Worm (Caenorhabditis elegans) whole organism, L3 larva: Measurements from ENCODE around the gene pps-1.

Source experiments
- ZK546.5 ChIP-seq: sonication (generic microtip); optimal IDR thresholded peaks from 2 replicates; lab custom pipeline; 2017; ENCODE audit warnings: missing biosample characterization, missing genetic modification characterization
- ama-1 ChIP-seq: fragments of 150-350 bp; optimal IDR thresholded peaks from 2 replicates; lab custom pipeline; 2018
- ceh-28 ChIP-seq: fragments of 150-350 bp; optimal IDR thresholded peaks from 2 replicates; lab custom pipeline; 2014; ENCODE audit warnings: missing biosample characterization, missing genetic modification reagents, missing genetic modification characterization
- ceh-9 ChIP-seq: sonication (generic microtip); optimal IDR thresholded peaks from 2 replicates; lab custom pipeline; 2018; ENCODE audit warnings: missing biosample characterization, missing genetic modification characterization
- egl-5 ChIP-seq: fragments of 150-350 bp; optimal IDR thresholded peaks from 2 replicates; lab custom pipeline; 2017; ENCODE audit warnings: missing biosample characterization, missing genetic modification reagents, missing genetic modification characterization, inconsistent platforms
- elt-2 ChIP-seq: sonication (generic microtip); optimal IDR thresholded peaks from 2 replicates; lab custom pipeline; 2016; ENCODE audit warnings: missing genetic modification reagents, mild to moderate bottlenecking, missing genetic modification characterization, missing compliant biosample characterization
- eor-1 ChIP-seq, 2 experiments: fragments of 150-350 bp; optimal IDR thresholded peaks; 2 replicates each; lab custom pipeline; 2014 to 2018; ENCODE audit warnings: missing biosample characterization in 2 of 2, missing genetic modification characterization in 2 of 2
- fkh-2 ChIP-seq: fragments of 150-350 bp; optimal IDR thresholded peaks from 2 replicates; lab custom pipeline; 2014; ENCODE audit warnings: missing biosample characterization, missing genetic modification reagents, missing genetic modification characterization
- fos-1 ChIP-seq: fragments of 150-350 bp; optimal IDR thresholded peaks from 2 replicates; lab custom pipeline; 2014; ENCODE audit warnings: missing biosample characterization, missing genetic modification characterization
- jun-1 ChIP-seq: fragments of 150-350 bp; optimal IDR thresholded peaks from 2 replicates; lab custom pipeline; 2014; ENCODE audit warnings: missing biosample characterization, missing genetic modification reagents, missing genetic modification characterization
- lin-15B ChIP-seq: fragments of 150-350 bp; optimal IDR thresholded peaks from 2 replicates; lab custom pipeline; 2014; ENCODE audit warnings: missing biosample characterization, missing genetic modification characterization
- lin-39 ChIP-seq: fragments of 150-350 bp; optimal IDR thresholded peaks from 2 replicates; lab custom pipeline; 2018; ENCODE audit warnings: missing biosample characterization, missing genetic modification reagents, missing genetic modification characterization
- mdl-1 ChIP-seq: fragments of 150-350 bp; optimal IDR thresholded peaks from 2 replicates; lab custom pipeline; 2014; ENCODE audit warnings: missing biosample characterization, missing genetic modification characterization
- mml-1 ChIP-seq: fragments of 150-350 bp; sonication (generic microtip); optimal IDR thresholded peaks from 3 replicates; lab custom pipeline; 2014; ENCODE audit warnings: missing biosample characterization, missing genetic modification characterization
- nfya-1 ChIP-seq: sonication (generic microtip); optimal IDR thresholded peaks from 2 replicates; lab custom pipeline; 2017; ENCODE audit warnings: missing genetic modification characterization, mild to moderate bottlenecking, missing compliant biosample characterization, antibody characterized with exemption, moderate library complexity; ENCODE audit not compliant: insufficient read depth
- nhr-237 ChIP-seq: fragments of 150-350 bp; optimal IDR thresholded peaks from 2 replicates; lab custom pipeline; 2014; ENCODE audit warnings: missing biosample characterization, missing genetic modification characterization
- nhr-43 ChIP-seq: sonication (generic microtip); optimal IDR thresholded peaks from 2 replicates; lab custom pipeline; 2016; ENCODE audit warnings: mild to moderate bottlenecking, missing genetic modification characterization, missing compliant biosample characterization; ENCODE audit not compliant: poor library complexity, severe bottlenecking
- nhr-76 ChIP-seq: fragments of 150-350 bp; sonication (generic microtip); optimal IDR thresholded peaks from 5 replicates; lab custom pipeline; 2014; ENCODE audit warnings: missing biosample characterization, missing genetic modification characterization
- pha-4 ChIP-seq: fragments of 150-350 bp; optimal IDR thresholded peaks from 2 replicates; lab custom pipeline; 2014; ENCODE audit warnings: missing biosample characterization, missing genetic modification reagents, missing genetic modification characterization
- pqm-1 ChIP-seq: fragments of 150-350 bp; optimal IDR thresholded peaks from 2 replicates; lab custom pipeline; 2017; ENCODE audit warnings: missing biosample characterization, missing genetic modification characterization, inconsistent platforms
- sea-2 ChIP-seq: fragments of 150-350 bp; sonication (generic microtip); optimal IDR thresholded peaks from 4 replicates; lab custom pipeline; 2014; ENCODE audit warnings: missing biosample characterization, missing genetic modification reagents, missing genetic modification characterization
- skn-1 ChIP-seq: fragments of 150-350 bp; optimal IDR thresholded peaks from 2 replicates; lab custom pipeline; 2014; ENCODE audit warnings: missing biosample characterization, missing genetic modification characterization
- snpc-4 ChIP-seq: fragments of 150-350 bp; optimal IDR thresholded peaks from 2 replicates; lab custom pipeline; 2014; ENCODE audit warnings: missing biosample characterization, missing genetic modification characterization
- tbx-2 ChIP-seq: sonication (generic microtip); optimal IDR thresholded peaks from 2 replicates; lab custom pipeline; 2016; ENCODE audit warnings: mild to moderate bottlenecking, missing genetic modification characterization, missing compliant biosample characterization
- unc-39 ChIP-seq: sonication (generic microtip); optimal IDR thresholded peaks from 4 replicates; lab custom pipeline; 2017; ENCODE audit warnings: missing biosample characterization, missing genetic modification characterization
- unc-62 ChIP-seq: fragments of 150-350 bp; sonication (generic microtip); optimal IDR thresholded peaks from 4 replicates; lab custom pipeline; 2014; ENCODE audit warnings: missing biosample characterization, missing genetic modification reagents, missing genetic modification characterization
- zag-1 ChIP-seq: fragments of 150-350 bp; optimal IDR thresholded peaks from 2 replicates; lab custom pipeline; 2014; ENCODE audit warnings: missing biosample characterization, missing genetic modification characterization
- ztf-4 ChIP-seq: fragments of 150-350 bp; optimal IDR thresholded peaks from 2 replicates; lab custom pipeline; 2014; ENCODE audit warnings: missing biosample characterization, missing genetic modification characterization

pps-1 gene

DNA sequence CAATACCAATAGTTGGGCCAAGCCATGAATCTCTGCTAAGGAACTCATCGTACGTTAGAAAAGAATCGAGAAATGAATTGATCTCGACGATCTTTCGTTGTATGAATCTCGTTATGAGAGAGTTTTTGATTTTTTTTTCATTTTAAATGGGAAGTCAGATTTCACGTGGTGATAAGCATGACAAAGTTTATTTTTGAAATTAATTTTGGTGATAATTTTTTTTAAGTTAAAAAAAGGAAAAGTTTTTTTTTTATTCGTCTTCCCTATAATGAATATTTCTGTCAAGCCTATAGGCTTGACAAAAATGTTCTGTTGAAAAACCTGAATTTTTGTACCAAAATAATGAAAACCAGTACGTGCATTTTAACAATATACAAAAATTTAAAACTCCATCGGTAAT lies 26.0 kb upstream of the pps-1 start, which contains the start of gene K08F4.5:
K08F4.5 (minus strand) TSS at position 101 of the 400 bp plus-strand sequence.
- TF ChIP-seq unc-62 (GFP tag; lab: Kevin White, UChicago) = no peak
- no peak for TF ChIP-seq ama-1 (lab: Kevin White, UChicago)
- TF ChIP-seq, all 47 proteins: peak for 0

DNA sequence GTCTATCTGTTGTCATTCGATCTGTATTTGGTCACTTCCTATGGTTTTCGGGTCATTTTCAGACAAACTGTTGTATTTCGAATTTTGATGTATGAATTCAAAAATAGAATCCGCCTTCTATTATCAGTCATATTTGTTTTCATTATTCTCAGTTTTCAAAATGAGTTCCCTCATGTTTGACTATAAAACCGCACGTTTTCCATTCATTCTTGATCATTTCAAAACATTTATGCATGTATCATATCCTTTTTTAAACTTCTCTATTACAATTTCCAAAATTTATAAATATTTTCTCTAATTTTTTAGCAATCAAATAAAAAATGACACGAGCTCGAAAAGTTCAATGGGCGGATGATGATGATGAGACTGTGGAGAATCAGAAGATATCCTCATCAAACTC lies 24.0 kb upstream of the pps-1 start, which contains the start of gene K08F4.12:
K08F4.12 (plus strand) TSS at position 301 of the 400 bp plus-strand sequence.
- TF ChIP-seq nhr-76 (tag; lab: Kevin White, UChicago) (no peak), zag-1 (tag; lab: Kevin White, UChicago) (no peak), nfya-1 (no peak), ZK546.5 (tag; lab: Kevin White, UChicago) (no peak)

DNA sequence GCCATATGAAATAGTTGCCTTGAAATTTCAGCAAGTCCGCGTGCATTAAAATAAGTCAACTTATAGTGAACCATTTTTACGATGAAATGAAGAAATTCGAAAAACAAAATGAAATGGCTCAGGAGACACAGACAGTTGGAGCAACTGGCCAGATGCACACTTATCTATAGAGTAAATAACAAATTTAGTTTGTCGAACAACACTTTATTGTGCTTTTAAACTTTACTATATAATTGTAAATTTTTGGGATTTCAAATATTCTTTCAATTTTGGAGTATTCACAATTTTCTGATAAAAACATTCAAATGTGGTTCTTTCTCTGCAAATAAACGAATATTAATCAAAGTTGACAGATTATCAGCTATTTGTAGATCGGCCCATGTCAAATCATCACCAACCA lies 21.7 kb upstream of the pps-1 start, which contains the start of gene gst-3:
gst-3 (minus strand) TSS at position 101 of the 400 bp plus-strand sequence.
- TF ChIP-seq egl-5 (tag; lab: Kevin White, UChicago) (no peak), pha-4 (tag; lab: Kevin White, UChicago) (peak; percentile 33)

DNA sequence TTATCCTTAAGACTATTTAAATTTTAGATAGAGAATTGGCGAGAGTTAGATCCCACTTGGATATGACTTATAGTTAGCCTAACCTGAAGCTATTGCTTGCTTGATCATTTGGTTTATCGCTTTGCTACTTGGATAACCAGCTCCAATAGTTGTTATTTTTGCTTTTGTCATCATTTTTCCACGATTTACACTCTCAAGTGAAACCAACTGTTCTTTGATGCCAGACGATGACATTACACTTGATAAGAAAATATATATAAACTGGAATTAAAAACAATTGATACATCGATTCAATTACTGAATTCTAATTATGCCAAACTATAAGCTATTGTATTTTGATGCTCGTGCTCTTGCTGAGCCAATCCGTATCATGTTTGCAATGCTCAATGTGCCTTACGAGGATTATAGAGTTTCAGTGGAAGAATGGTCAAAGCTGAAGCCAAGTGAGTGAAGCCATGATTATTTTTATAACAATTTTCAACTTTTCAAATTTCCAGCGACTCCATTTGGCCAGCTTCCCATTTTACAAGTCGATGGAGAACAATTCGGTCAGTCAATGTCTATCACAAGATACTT lies 19.8 kb upstream of the pps-1 start, which contains the start of the genes gst-2, gst-4 and dhs-12:
gst-2 (minus strand) TSS at position 132 of the 576 bp plus-strand sequence.
gst-4 (plus strand) TSS at position 296 of the 576 bp plus-strand sequence.
dhs-12 (plus strand) TSS at position 526 of the 576 bp plus-strand sequence.
- TF ChIP-seq lin-39 (tag; lab: Kevin White, UChicago) (no peak), eor-1 (tag; optimal IDR thresholded peaks at IDR 0.05; lab: Kevin White, UChicago) (no peak), unc-39 (no peak), ceh-28 (tag; lab: Kevin White, UChicago) (no peak), skn-1 (tag; lab: Kevin White, UChicago) (peak; percentile 43), lin-15B (tag; lab: Kevin White, UChicago) (no peak), nhr-43 (tag; lab: Kevin White, UChicago) (no peak)

DNA sequence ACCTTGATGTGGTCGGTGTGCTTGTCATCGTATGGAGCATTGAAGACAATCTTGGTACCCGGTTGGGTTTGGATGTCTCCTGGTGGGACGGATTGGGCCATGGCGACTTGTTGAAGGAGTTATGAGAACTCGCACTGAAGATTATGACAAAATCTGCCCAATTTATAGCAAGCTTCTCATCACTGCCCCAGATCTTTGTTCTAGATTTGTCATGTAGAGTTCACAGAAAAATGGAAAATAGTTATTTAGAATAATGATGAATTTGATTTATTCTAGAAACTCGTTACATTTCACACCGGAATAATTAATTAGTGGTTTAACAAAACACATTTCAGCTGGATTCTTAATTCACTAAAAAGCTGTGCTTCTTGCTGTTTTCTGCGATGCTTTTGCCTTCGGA lies 18.2 kb upstream of the pps-1 start, which contains the start of gene msp-38:
msp-38 (minus strand) TSS at position 101 of the 400 bp plus-strand sequence.
- TF ChIP-seq nhr-237 (tag; lab: Kevin White, UChicago) = no peak
- TF ChIP-seq ztf-4 (tag; lab: Kevin White, UChicago) = no peak
- no peak for TF ChIP-seq jun-1 (tag; lab: Kevin White, UChicago)
- no peak for TF ChIP-seq lin-39 (tag; lab: Kevin White, UChicago)
- TF ChIP-seq tbx-2 (tag; lab: Kevin White, UChicago) = no peak

DNA sequence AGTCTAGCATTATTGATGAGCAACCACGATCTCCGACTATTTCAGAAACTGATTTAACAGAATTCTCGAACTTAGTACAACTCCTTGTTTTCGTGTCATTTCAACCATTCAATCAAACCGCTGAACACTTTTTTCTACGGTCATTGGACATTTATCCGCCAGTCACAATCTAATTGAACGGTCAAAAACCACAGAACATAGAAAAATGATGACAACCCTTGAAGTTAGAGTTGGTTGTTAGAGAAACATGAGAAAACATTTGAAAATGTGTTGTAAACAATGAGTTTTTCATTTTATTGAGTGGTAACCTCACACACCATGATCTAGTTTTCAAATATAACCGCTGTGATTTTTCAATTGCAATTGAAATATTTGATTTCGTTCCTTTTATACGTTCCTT lies 17.3 kb upstream of the pps-1 start:
- TF ChIP-seq nfya-1 (no peak), ceh-9 (tag; lab: Kevin White, UChicago) (no peak), fkh-2 (tag; lab: Kevin White, UChicago) (no peak), sea-2 (no peak), unc-62 (GFP tag; lab: Kevin White, UChicago) (no peak), mdl-1 (tag; lab: Kevin White, UChicago) (no peak), nhr-237 (tag; lab: Kevin White, UChicago) (no peak), tbx-2 (tag; lab: Kevin White, UChicago) (no peak), fos-1 (tag; lab: Kevin White, UChicago) (no peak), pha-4 (tag; lab: Kevin White, UChicago) (no peak), snpc-4 (no peak)

DNA sequence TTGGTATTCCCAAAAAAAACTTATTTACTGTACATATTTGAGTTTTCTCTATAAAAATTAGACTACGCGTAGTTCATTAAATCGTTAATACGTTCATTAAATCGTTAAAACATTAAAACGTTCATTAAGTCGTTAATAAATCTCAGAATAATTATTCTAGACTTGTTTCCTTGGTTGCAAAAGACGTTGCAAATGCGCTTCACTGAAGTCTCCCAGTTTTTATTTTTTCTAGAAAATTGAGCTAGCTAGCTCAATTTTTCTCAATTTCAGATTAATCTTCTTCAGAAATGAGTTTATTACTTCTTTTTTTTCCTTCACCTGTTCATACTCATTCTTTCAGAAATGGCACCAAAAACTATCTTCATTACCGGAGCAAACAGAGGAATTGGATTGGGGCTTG lies 16.9 kb upstream of the pps-1 start:
- no peak for TF ChIP-seq elt-2 (tag; lab: Kevin White, UChicago)
- TF ChIP-seq mml-1 (tag; lab: Kevin White, UChicago) = no peak
- no peak for TF ChIP-seq lin-39 (tag; lab: Kevin White, UChicago)
- no peak for TF ChIP-seq pqm-1
- no peak for TF ChIP-seq nfya-1
